Fruit fly (Drosophila melanogaster) whole organism, wandering third instar larva: ENCODE measurements around the gene Sac1.

Source experiments
- OdsH ChIP-seq: fragments of 200-800 bp; sonication (Bioruptor generic); optimal IDR thresholded peaks from 2 replicates; lab custom pipeline; 2016; ENCODE audit warnings: missing biosample characterization, mild to moderate bottlenecking, missing genetic modification characterization
- fru ChIP-seq: fragments of 200-800 bp; sonication (Bioruptor generic); optimal IDR thresholded peaks from 3 replicates; lab custom pipeline; 2016; ENCODE audit warnings: missing biosample characterization, mild to moderate bottlenecking, missing genetic modification characterization
- psq ChIP-seq: fragments of 200-800 bp; sonication (Bioruptor generic); optimal IDR thresholded peaks from 3 replicates; lab custom pipeline; 2017; ENCODE audit warnings: missing biosample characterization, mild to moderate bottlenecking, missing genetic modification characterization, moderate library complexity

DNA sequence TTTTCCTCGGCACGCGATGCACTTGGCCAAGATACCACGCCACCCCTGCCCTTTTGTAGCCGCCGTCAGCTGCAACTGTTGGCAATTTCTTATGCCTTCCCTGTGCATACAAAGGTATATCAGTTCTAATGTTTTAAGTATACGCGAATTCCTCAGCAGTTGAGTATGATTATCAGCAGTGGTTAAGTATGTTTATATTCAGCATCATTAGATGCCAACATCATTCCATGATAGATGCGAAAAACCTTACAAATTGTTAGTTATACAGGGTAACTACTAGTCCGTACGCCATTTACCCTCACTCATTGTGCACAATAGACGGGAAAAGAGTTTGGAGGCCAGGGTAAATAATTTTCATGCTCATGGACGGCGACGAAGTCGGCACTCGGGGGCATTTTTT is 32.1 kb downstream of the Sac1 start:
- TF ChIP-seq psq (no peak), OdsH (GFP tag; lab: Kevin White, UChicago) (no peak), fru (GFP tag; lab: Kevin White, UChicago) (no peak)
